Fruit fly (Drosophila melanogaster) whole organism, wandering third instar larva: ENCODE data around the gene chas.

ENCODE experiments used
- Mio ChIP-seq: sonication (Bioruptor generic); optimal IDR thresholded peaks from 2 replicates; lab custom pipeline; 2016; ENCODE audit warnings: missing biosample characterization, missing genetic modification characterization
- OdsH ChIP-seq: fragments of 200-800 bp; sonication (Bioruptor generic); optimal IDR thresholded peaks from 2 replicates; lab custom pipeline; 2016; ENCODE audit warnings: missing biosample characterization, mild to moderate bottlenecking, missing genetic modification characterization
- dl ChIP-seq, 2 experiments: fragments of 175-275, 200-275 bp in 1 of 2; fragments of 200-275 bp in 1 of 2; sonication (Bioruptor generic); optimal IDR thresholded peaks; lab custom pipeline; 2018; ENCODE audit warnings: mild to moderate bottlenecking in 2 of 2, missing biosample characterization in 2 of 2, missing genetic modification characterization in 2 of 2, moderate library complexity in 2 of 2; ENCODE audit not compliant: partially characterized antibody in 2 of 2, insufficient read depth in 1 of 2
- dmrt93B ChIP-seq: fragments of 200-800 bp; sonication (Bioruptor generic); optimal IDR thresholded peaks from 2 replicates; lab custom pipeline; 2018; ENCODE audit warnings: missing biosample characterization, mild to moderate bottlenecking, missing genetic modification characterization
- ey ChIP-seq: fragments of 200-800 bp; sonication (Bioruptor generic); optimal IDR thresholded peaks from 2 replicates; lab custom pipeline; 2016; ENCODE audit warnings: missing biosample characterization, missing genetic modification characterization
- fru ChIP-seq: fragments of 200-800 bp; sonication (Bioruptor generic); optimal IDR thresholded peaks from 3 replicates; lab custom pipeline; 2016; ENCODE audit warnings: missing biosample characterization, mild to moderate bottlenecking, missing genetic modification characterization
- h ChIP-seq: fragments of 200-800 bp; sonication (Bioruptor generic); optimal IDR thresholded peaks from 3 replicates; lab custom pipeline; 2016; ENCODE audit warnings: missing biosample characterization, mild to moderate bottlenecking, missing genetic modification characterization
- jim ChIP-seq: fragments of 175-275, 200-325 bp; sonication (Bioruptor generic); optimal IDR thresholded peaks from 2 replicates; lab custom pipeline; 2016; ENCODE audit warnings: missing biosample characterization, mild to moderate bottlenecking, missing genetic modification characterization

DNA sequence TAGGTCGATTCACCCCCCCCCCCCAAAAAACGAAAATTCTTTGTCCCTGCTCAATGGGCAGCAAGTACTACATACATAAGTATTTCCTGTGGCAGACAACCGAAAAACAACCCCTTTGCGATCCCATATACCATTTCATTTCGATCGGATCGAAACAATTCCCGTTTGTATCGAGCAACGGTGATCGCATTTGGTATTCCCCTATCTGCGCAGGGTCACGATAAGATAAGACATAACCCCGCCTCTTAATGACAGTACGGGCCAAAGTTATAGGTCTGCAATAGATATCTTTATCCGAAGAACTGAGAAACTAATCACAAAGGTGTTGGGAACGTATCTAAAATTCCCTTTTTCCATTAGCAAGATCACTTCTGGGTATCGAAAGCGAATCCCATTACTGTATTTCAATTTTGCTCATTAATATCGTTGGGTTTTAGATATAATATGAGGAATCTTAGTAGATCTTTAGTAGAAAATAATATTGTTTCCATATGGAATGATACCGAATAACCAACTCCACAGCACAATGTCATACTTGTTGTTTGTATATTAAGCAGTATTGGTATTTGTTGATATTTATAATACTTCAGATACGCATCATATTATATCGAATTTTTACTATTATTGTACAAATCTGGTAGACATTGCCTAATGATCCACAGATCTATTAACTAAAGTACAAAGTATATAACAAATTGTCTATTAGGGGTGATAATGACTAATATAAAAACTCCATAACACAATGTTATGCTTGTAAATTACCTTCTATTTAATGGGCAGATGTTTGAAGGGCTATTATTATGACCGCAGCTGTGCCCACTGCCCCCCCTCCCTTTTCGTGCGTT is 42.7 kb upstream of the chas start:
- TF ChIP-seq fru = no peak
- TF ChIP-seq Mio (GFP tag; lab: Kevin White, UChicago) = no peak
- TF ChIP-seq dl (GFP tag; optimal IDR thresholded peaks at IDR 0.05; lab: Kevin White, UChicago; ENCODE audit: insufficient read depth in 1 of 2, partially characterized antibody in 2 of 2) = no peak
- TF ChIP-seq ey (GFP tag; lab: Kevin White, UChicago) = no peak
- TF ChIP-seq h (GFP tag; lab: Kevin White, UChicago) = no peak
- TF ChIP-seq jim (GFP tag; lab: Kevin White, UChicago) = no peak
- TF ChIP-seq OdsH = no peak
- no peak for TF ChIP-seq dmrt93B (GFP tag; lab: Kevin White, UChicago)
